Fruit fly (Drosophila melanogaster) whole organism, larva: ENCODE measurements around the gene HP4.

Experiments used
- noc ChIP-seq: fragments of 200-800 bp; sonication (Bioruptor generic); optimal IDR thresholded peaks from 3 replicates; lab custom pipeline; 2019; ENCODE audit warnings: missing biosample characterization, mild to moderate bottlenecking, missing genetic modification characterization, moderate library complexity

HP4 gene

dm6 chr3L:7976081-7976483 lies at the start of gene HP4, which contains the start of gene CG8209:
Gene HP4 (minus strand): TSS chr3L:7976154.
Gene CG8209 (plus strand): TSS chr3L:7976406.
- peak; percentile 83 for TF ChIP-seq noc (tag; lab: Kevin White, UChicago)

DNA sequence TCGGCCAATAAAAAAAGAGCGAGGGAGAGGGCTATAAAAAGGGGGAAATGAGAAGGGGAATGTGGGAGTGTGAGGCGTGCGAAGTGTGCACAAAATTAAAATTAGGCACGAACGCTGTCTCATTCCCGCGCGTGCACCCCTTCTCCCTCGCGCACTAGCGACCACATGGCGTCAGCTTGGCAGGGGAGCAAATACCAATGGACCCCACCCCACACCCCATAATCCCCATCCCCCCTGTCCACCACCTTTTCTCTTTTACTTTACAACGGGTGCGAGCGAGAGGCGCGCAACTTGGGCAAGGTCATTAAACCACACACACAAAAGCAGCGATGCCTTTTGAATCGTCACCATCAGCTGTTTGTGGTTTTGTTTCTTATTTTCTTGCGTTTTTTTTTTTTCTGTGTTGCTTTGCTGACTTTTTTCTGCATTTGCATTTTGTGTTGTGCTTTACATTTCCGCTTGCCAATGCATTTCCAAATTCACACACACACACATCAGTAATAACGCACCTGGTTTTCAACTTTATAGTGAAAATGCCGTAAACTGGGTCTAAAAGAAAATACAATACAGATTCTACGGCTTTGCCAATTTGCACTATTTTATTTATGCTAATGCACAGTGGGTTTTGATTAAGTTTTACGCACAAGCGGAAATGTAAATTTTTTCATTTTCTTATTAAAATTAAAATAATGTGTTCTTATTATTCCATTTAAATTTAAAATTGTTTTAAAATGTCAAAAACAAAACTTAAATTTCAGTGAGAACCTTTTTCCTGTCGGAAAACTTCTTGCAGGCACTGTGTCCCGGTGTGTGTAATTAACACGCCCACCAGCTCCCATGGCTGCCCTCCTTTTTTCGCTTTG lies 48.6 kb upstream of the HP4 start:
- TF ChIP-seq noc (tag; lab: Kevin White, UChicago) = peak; percentile 5

- peak; percentile 79 for TF ChIP-seq noc (tag; lab: Kevin White, UChicago)
These were observed 42.7 kb upstream of the HP4 start for dm6 chr3L:8018665-8019070.

DNA sequence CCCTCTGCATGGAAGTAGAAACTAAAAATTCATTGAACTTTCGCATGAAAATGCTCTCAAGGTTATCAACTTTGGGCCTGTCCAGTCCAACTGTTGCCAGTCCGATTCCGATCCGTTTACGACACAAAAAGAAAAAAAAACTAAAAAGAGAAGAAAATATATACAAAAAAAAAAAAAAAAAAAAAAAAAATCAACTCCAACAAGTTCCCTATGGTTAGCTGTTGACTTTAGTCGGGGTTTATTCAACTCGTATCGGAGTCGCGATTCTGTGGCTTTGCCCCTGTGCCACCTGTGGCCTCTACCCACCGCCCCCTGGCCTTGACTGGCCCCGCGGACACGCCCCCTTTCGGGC lies 37.9 kb upstream of the HP4 start:
- no peak for TF ChIP-seq noc (tag; lab: Kevin White, UChicago)

DNA sequence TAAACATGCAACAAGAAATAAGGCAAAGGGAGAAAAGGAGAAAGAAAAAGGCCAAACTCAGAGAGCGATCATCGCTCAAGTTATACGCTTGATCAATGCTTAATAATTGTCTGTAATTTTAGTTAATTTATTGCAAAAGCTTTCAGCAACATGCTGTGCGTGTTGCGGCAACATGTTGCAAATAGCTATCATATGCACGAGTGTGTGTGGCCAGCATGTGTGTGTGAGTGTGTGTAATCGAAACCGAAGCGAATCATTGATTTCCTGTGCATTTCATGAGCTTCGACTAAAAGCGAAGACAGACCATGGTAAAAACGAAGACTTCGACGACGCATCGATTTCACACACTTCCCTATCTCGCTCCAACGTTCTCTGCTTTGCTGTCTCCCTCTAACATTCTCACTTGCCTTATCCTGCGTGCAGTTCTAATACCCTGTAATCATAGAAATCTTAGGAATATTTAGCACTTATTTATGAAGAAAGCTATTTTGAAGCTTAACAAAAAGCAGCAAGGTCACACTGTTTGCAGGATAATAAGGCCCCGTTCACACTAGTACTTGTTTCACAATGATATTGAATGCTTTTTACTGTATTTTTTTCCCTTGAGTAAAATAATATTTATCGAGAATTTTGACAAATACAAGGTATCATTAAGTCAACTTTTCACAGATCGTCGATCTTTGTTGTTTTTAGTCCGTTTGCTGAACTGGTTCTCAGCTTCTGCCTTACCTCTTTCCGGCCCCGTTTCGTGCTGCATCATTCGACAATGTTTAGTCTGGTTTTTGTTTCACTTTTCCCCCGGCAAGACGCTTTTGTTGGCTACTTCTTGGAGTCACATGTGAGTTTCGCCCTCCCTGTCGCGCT lies 37.3 kb upstream of the HP4 start:
- TF ChIP-seq noc (tag; lab: Kevin White, UChicago) = no peak

dm6 chr3L:8005770-8006169 lies 29.8 kb upstream of the HP4 start:
- TF ChIP-seq noc (tag; lab: Kevin White, UChicago) = no peak

dm6 chr3L:8001057-8001597 lies 25.2 kb upstream of the HP4 start:
- TF ChIP-seq noc (tag; lab: Kevin White, UChicago) = no peak

DNA sequence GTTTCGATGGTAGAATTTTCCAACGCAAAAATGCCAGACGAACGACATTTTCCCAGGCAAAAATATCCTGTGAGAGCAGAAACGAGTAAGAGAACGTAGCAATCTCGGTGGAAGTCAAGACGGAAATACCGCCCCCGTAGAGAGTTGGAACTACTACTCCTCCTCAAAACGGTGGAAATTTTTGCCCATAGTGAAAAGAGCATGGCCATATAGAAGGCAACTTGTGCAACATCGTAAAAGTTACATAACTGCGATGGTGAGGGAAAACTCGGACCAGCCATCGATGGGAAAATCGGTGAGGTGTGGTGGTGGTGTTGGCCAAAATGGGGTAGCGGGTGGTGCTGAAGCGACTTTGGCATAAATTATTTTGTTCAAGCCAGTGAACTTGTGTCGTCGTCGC lies 24.0 kb upstream of the HP4 start:
- TF ChIP-seq noc (tag; lab: Kevin White, UChicago) = no peak

DNA sequence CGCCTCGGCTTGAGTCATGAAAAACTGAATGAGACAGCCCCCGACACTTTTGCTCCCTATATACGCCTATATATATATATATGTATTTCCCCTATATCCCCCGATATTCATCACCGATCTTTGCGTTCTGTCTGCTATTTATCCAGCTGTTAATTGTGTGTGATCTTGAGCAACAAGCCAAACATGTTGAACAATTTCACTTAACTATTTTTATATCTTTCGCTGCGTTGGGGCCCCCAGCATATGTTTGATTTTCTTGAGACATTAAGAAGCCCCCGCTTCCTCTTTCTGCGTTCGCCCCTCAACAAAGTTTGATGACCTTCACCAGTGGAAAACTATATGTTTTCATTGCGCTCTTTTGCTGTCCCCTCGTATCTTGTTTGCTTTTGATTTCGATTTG lies 20.4 kb upstream of the HP4 start:
- TF ChIP-seq noc (tag; lab: Kevin White, UChicago) = no peak

DNA sequence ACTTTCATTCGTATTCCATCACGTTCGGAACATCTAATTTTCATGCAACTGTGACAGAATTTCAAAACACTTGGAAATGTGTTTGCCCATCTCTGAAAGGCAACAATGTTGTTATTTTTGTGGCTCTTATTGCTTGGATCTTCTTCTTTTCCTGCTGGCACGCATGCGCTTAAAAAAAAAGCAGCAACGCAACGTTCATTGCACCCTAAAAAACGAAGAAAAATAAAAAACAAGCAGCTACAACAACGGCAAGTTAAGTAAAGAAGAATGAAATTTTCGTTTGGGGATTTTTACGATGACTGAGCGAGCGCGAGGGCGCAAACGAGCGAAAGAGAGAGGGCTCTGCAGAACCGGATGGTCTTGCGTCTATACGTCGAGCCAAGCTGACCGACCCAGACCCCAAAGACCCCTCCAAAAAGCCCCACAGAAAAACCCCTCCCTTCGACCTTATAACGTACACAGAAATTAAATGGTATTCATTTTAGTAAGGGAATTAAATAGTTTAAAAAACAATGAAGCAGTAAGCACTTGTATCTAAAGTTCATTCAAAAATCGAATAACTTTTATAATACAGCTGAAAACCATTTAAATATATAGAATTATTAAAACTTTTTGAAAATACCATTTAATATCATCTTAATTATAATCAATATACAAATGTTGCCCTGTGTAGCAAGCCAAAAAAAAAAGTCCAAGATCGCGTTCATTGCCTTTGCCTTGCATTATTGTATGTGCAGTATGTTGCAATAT lies 17.8 kb upstream of the HP4 start:
- no peak for TF ChIP-seq noc (tag; lab: Kevin White, UChicago)

dm6 chr3L:7992854-7993253 lies 16.9 kb upstream of the HP4 start:
- no peak for TF ChIP-seq noc (tag; lab: Kevin White, UChicago)

dm6 chr3L:7990256-7990655 lies 14.3 kb upstream of the HP4 start:
- TF ChIP-seq noc (tag; lab: Kevin White, UChicago) = no peak

dm6 chr3L:7988828-7989673 lies 13.1 kb upstream of the HP4 start:
- no peak for TF ChIP-seq noc (tag; lab: Kevin White, UChicago)

DNA sequence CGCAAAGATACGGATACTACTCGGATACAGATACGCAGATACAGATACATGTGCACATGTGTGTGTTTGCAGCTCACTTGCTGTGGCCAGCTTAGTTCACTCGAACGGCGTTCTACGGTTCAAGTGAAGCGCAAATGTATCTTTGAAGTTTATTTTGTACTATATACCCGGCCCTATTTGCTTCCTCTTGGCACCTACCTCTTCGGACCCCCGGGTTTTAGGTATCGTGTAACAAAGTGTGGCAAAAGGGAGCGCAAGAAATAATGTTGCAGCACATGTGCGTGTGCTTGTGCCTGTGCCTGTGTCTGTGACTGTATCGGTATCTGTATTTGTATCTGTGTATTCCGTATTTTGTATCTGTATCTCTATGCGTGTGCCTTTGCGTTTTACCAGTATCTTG lies 12.4 kb upstream of the HP4 start:
- no peak for TF ChIP-seq noc (tag; lab: Kevin White, UChicago)
